Worm (Caenorhabditis elegans) whole organism, mixed stage, embryonic: ENCODE results near the gene C46F11.6.
A peak's percentile ranks its signal among the peaks of the same experiment; 100 is the strongest.

Source experiments
- bed-3 ChIP-seq: fragments of 200-800 bp; sonication (Bioruptor generic); optimal IDR thresholded peaks from 3 replicates; lab custom pipeline; 2018; ENCODE audit warnings: mild to moderate bottlenecking, missing genetic modification characterization, moderate library complexity, missing compliant biosample characterization
- blmp-1 ChIP-seq: fragments of 150-350 bp; optimal IDR thresholded peaks from 2 replicates; lab custom pipeline; 2014; ENCODE audit warnings: missing biosample characterization, missing genetic modification characterization
- ceh-39 ChIP-seq: fragments of 150-350 bp; optimal IDR thresholded peaks from 2 replicates; lab custom pipeline; 2014; ENCODE audit warnings: missing biosample characterization, missing genetic modification characterization
- ceh-43 ChIP-seq: fragments of 200-800 bp; sonication (Bioruptor generic); optimal IDR thresholded peaks from 2 replicates; lab custom pipeline; 2018; ENCODE audit warnings: mild to moderate bottlenecking, missing genetic modification characterization, moderate library complexity, missing compliant biosample characterization
- ceh-83 ChIP-seq: fragments of 200-800 bp; sonication (Bioruptor generic); optimal IDR thresholded peaks from 2 replicates; lab custom pipeline; 2018; ENCODE audit warnings: mild to moderate bottlenecking, missing genetic modification characterization, missing compliant biosample characterization
- ces-1 ChIP-seq: fragments of 150-350 bp; optimal IDR thresholded peaks from 2 replicates; lab custom pipeline; 2014; ENCODE audit warnings: missing biosample characterization, missing genetic modification reagents, missing genetic modification characterization
- cnd-1 ChIP-seq: fragments of 200-800 bp; sonication (Bioruptor generic); optimal IDR thresholded peaks from 2 replicates; lab custom pipeline; 2018; ENCODE audit warnings: mild to moderate bottlenecking, missing genetic modification characterization, missing compliant biosample characterization
- drap-1 ChIP-seq: fragments of 200-800 bp; sonication (Bioruptor generic); optimal IDR thresholded peaks from 3 replicates; lab custom pipeline; 2018; ENCODE audit warnings: mild to moderate bottlenecking, missing genetic modification characterization, missing compliant biosample characterization
- elt-1 ChIP-seq: sonication (generic microtip); optimal IDR thresholded peaks from 2 replicates; lab custom pipeline; 2017; ENCODE audit warnings: missing genetic modification characterization, mild to moderate bottlenecking, missing compliant biosample characterization, antibody characterized with exemption, moderate library complexity, borderline replicate concordance; ENCODE audit not compliant: insufficient read depth
- elt-3 ChIP-seq: fragments of 150-350 bp; optimal IDR thresholded peaks from 2 replicates; lab custom pipeline; 2014; ENCODE audit warnings: missing biosample characterization, missing genetic modification characterization
- flh-1 ChIP-seq: fragments of 200-800 bp; sonication (Bioruptor generic); optimal IDR thresholded peaks from 2 replicates; lab custom pipeline; 2018; ENCODE audit warnings: mild to moderate bottlenecking, missing genetic modification characterization, moderate library complexity, missing compliant biosample characterization
- ham-2 ChIP-seq: fragments of 200-800 bp; sonication (Bioruptor generic); optimal IDR thresholded peaks from 2 replicates; lab custom pipeline; 2018; ENCODE audit warnings: mild to moderate bottlenecking, missing genetic modification characterization, missing compliant biosample characterization
- lin-13 ChIP-seq: fragments of 150-350 bp; optimal IDR thresholded peaks from 2 replicates; lab custom pipeline; 2014; ENCODE audit warnings: missing biosample characterization, missing genetic modification characterization
- lin-32 ChIP-seq: fragments of 200-800 bp; sonication (Bioruptor generic); optimal IDR thresholded peaks from 2 replicates; lab custom pipeline; 2018; ENCODE audit warnings: mild to moderate bottlenecking, missing genetic modification characterization, missing compliant biosample characterization
- lsy-2 ChIP-seq: fragments of 150-350 bp; optimal IDR thresholded peaks from 2 replicates; lab custom pipeline; 2014; ENCODE audit warnings: missing biosample characterization, missing genetic modification characterization
- mab-5 ChIP-seq: fragments of 150-350 bp; optimal IDR thresholded peaks from 2 replicates; lab custom pipeline; 2014; ENCODE audit warnings: missing biosample characterization, missing genetic modification characterization
- mep-1 ChIP-seq: fragments of 150-350 bp; optimal IDR thresholded peaks from 2 replicates; lab custom pipeline; 2017; ENCODE audit warnings: missing biosample characterization, missing genetic modification reagents, missing genetic modification characterization, inconsistent platforms
- mls-2 ChIP-seq: sonication (generic microtip); optimal IDR thresholded peaks from 2 replicates; lab custom pipeline; 2016; ENCODE audit warnings: mild to moderate bottlenecking, missing genetic modification characterization, moderate library complexity, missing compliant biosample characterization
- nhr-12 ChIP-seq: fragments of 150-350 bp; optimal IDR thresholded peaks from 2 replicates; lab custom pipeline; 2014; ENCODE audit warnings: missing biosample characterization, missing genetic modification characterization
- nhr-2 ChIP-seq: fragments of 150-350 bp; optimal IDR thresholded peaks from 2 replicates; lab custom pipeline; 2014; ENCODE audit warnings: missing biosample characterization, missing genetic modification characterization
- sem-2 ChIP-seq: fragments of 200-800 bp; sonication (Bioruptor generic); optimal IDR thresholded peaks from 2 replicates; lab custom pipeline; 2018; ENCODE audit warnings: mild to moderate bottlenecking, missing genetic modification characterization, missing compliant biosample characterization
- snpc-4 ChIP-seq: fragments of 150-350 bp; optimal IDR thresholded peaks from 2 replicates; lab custom pipeline; 2014; ENCODE audit warnings: missing biosample characterization, missing genetic modification characterization
- sptf-1 ChIP-seq: sonication (generic microtip); optimal IDR thresholded peaks from 2 replicates; lab custom pipeline; 2017; ENCODE audit warnings: mild to moderate bottlenecking, missing genetic modification characterization, moderate library complexity, missing compliant biosample characterization
- tbx-8 ChIP-seq: fragments of 200-800 bp; sonication (Bioruptor generic); optimal IDR thresholded peaks from 2 replicates; lab custom pipeline; 2018; ENCODE audit warnings: mild to moderate bottlenecking, missing genetic modification characterization, moderate library complexity, missing compliant biosample characterization
- unc-120 ChIP-seq: sonication (generic microtip); optimal IDR thresholded peaks from 2 replicates; lab custom pipeline; 2017; ENCODE audit warnings: missing genetic modification characterization, missing compliant biosample characterization; ENCODE audit not compliant: poor library complexity, severe bottlenecking
- unc-39 ChIP-seq: fragments of 150-350 bp; optimal IDR thresholded peaks from 2 replicates; lab custom pipeline; 2014; ENCODE audit warnings: missing biosample characterization, missing genetic modification characterization
- unc-62 ChIP-seq: fragments of 150-350 bp; optimal IDR thresholded peaks from 2 replicates; lab custom pipeline; 2014; ENCODE audit warnings: missing biosample characterization, missing genetic modification reagents, missing genetic modification characterization
- zip-8 ChIP-seq: fragments of 150-350 bp; optimal IDR thresholded peaks from 2 replicates; lab custom pipeline; 2014; ENCODE audit warnings: missing biosample characterization, missing genetic modification characterization
- ztf-11 ChIP-seq: fragments of 150-350 bp; optimal IDR thresholded peaks from 2 replicates; lab custom pipeline; 2014; ENCODE audit warnings: missing biosample characterization, missing genetic modification characterization

C46F11.6 gene

ce11 chrIII:3620652-3621051, 49.6 kb downstream of the C46F11.6 start:
- TF ChIP-seq elt-3 (tag; lab: Kevin White, UChicago) (no peak), lin-32 (GFP tag; lab: Kevin White, UChicago) (no peak), lin-13 (tag; lab: Kevin White, UChicago) (no peak), nhr-2 (tag; lab: Kevin White, UChicago) (peak; percentile 23), snpc-4 (tag; lab: Kevin White, UChicago) (no peak), nhr-12 (tag; lab: Kevin White, UChicago) (no peak), zip-8 (tag; lab: Kevin White, UChicago) (no peak), ceh-39 (tag; lab: Kevin White, UChicago) (no peak), flh-1 (no peak), drap-1 (GFP tag; lab: Kevin White, UChicago) (peak; percentile 50), tbx-8 (GFP tag; lab: Kevin White, UChicago) (no peak), ceh-83 (GFP tag; lab: Kevin White, UChicago) (peak; percentile 63), ham-2 (GFP tag; lab: Kevin White, UChicago) (peak; percentile 40), unc-120 (no peak), ztf-11 (no peak), blmp-1 (tag; lab: Kevin White, UChicago) (no peak), lsy-2 (no peak), mls-2 (tag; lab: Kevin White, UChicago) (peak; percentile 45), bed-3 (GFP tag; lab: Kevin White, UChicago) (no peak), elt-1 (tag; lab: Kevin White, UChicago) (no peak), mab-5 (tag; lab: Kevin White, UChicago) (no peak), sem-2 (GFP tag; lab: Kevin White, UChicago) (peak; percentile 41), unc-62 (no peak), sptf-1 (tag; lab: Kevin White, UChicago) (peak; percentile 40), ces-1 (GFP tag; lab: Kevin White, UChicago) (peak; percentile 32), cnd-1 (tag; lab: Kevin White, UChicago) (peak; percentile 73), unc-39 (tag; lab: Kevin White, UChicago) (peak; percentile 29)

ce11 chrIII:3619621-3620261, 50.5 kb downstream of the C46F11.6 start:
- TF ChIP-seq mab-5 (tag; lab: Kevin White, UChicago) = no peak
- no peak for TF ChIP-seq blmp-1 (tag; lab: Kevin White, UChicago)
- TF ChIP-seq ztf-11 = no peak
- no peak for TF ChIP-seq mep-1 (tag; lab: Kevin White, UChicago)
- TF ChIP-seq ceh-43 = no peak
